Fruit fly (Drosophila melanogaster): ENCODE results near the gene CG42688.

Gene CG42688

DNA sequence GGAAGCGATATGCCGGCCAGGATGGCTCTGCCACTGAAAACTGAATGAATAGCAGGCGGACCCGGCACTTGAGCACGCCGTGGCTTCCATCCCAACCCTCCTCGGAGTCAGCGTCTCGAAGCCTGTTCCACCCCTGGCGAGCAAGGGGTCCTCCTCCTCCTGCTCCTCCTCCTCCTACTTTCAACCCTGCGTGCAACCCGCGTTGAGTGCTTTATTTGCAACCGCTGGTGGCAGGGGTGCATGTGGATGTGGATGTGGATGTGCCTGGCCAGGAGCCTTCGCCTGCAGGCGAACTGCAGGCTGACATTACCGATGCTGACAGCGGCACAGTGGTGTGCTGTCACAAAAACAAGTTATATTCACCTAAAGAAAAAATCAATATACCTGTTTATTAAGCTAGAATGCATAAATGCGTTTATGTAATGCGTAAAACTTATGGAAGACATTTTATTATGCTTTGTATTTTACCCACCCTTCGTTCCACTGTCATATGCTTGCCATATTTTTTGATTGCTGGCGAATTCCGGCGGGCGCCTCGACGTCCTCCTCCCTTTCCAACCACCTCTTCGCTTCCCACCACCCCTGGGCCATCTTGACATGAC lies 13.9 kb upstream of the CG42688 start (continued):
- TF ChIP-seq CG8478 (optimal IDR thresholded peaks at IDR 0.05): no peak
- TF ChIP-seq Aef1 (GFP tag; IDR thresholded peaks at IDR 0.05): peak; percentile 49; the same call in 2 of the 3 replicates
- no peak for TF ChIP-seq psq (GFP tag; optimal IDR thresholded peaks at IDR 0.05)
- no peak for TF ChIP-seq tup (GFP tag; optimal IDR thresholded peaks at IDR 0.05)
- peak; percentile 51 for TF ChIP-seq wor (GFP tag; IDR thresholded peaks at IDR 0.05)
- TF ChIP-seq exex (tag; optimal IDR thresholded peaks at IDR 0.05): no peak
- TF ChIP-seq trh (GFP tag; optimal IDR thresholded peaks at IDR 0.05): no peak
- no peak for TF ChIP-seq Bteb2 (GFP tag; optimal IDR thresholded peaks at IDR 0.05)
- peak; percentile 24 for TF ChIP-seq Fer3 (tag; optimal IDR thresholded peaks at IDR 0.05)
- TF ChIP-seq nerfin-2 (GFP tag; IDR thresholded peaks at IDR 0.05; ENCODE audit: partially characterized antibody): no peak
- peak; percentile 79; the same call in 2 of the 3 replicates for TF ChIP-seq otp (GFP tag; IDR thresholded peaks at IDR 0.05)
- TF ChIP-seq CG6689 (GFP tag; IDR thresholded peaks at IDR 0.05): peak; percentile 79
- no peak for TF ChIP-seq D19B (GFP tag; optimal IDR thresholded peaks at IDR 0.05)
- TF ChIP-seq CG11504 (tag; optimal IDR thresholded peaks at IDR 0.05): peak; percentile 62
- TF ChIP-seq CG1233 (GFP tag; optimal IDR thresholded peaks at IDR 0.05): peak; percentile 39
- TF ChIP-seq Gsc (GFP tag; IDR thresholded peaks at IDR 0.05): peak; percentile 66
- peak; percentile 41 for TF ChIP-seq sd (tag; optimal IDR thresholded peaks at IDR 0.05)
- no peak for TF ChIP-seq vfl (GFP tag; optimal IDR thresholded peaks at IDR 0.05)
- no peak for TF ChIP-seq CkIIα-i1 (GFP tag; IDR thresholded peaks at IDR 0.05)
- no peak for TF ChIP-seq schlank (tag; optimal IDR thresholded peaks at IDR 0.05)
- TF ChIP-seq Doc2 (GFP tag; IDR thresholded peaks at IDR 0.05): no peak
- TF ChIP-seq CG2120 (GFP tag; optimal IDR thresholded peaks at IDR 0.05): no peak
- no peak for TF ChIP-seq CG9932 (GFP tag; IDR thresholded peaks at IDR 0.05)
- TF ChIP-seq CG34376 (GFP tag; optimal IDR thresholded peaks at IDR 0.05): no peak
- TF ChIP-seq CG4820 (GFP tag; optimal IDR thresholded peaks at IDR 0.05): peak; percentile 41
- peak; percentile 38 for TF ChIP-seq CG13775 (GFP tag; optimal IDR thresholded peaks at IDR 0.05)
- peak; percentile 37 for TF ChIP-seq CG30403 (GFP tag; optimal IDR thresholded peaks at IDR 0.05)
- TF ChIP-seq nmo (GFP tag; optimal IDR thresholded peaks at IDR 0.05): peak; percentile 70
- peak; percentile 50 for TF ChIP-seq CoRest (tag; optimal IDR thresholded peaks at IDR 0.05)
- TF ChIP-seq Sin3A (optimal IDR thresholded peaks at IDR 0.05): no peak
- TF ChIP-seq Med (GFP tag): peak; percentile 91
- TF ChIP-seq CG13287 (GFP tag; IDR thresholded peaks at IDR 0.05; ENCODE audit: partially characterized antibody): no peak
- peak; percentile 27 for TF ChIP-seq CG10462 (GFP tag; optimal IDR thresholded peaks at IDR 0.05)
- no peak for TF ChIP-seq CG6175 (GFP tag; IDR thresholded peaks at IDR 0.05)
- peak; percentile 37 for TF ChIP-seq Sox100B (GFP tag; optimal IDR thresholded peaks at IDR 0.05)
- TF ChIP-seq CrebB (tag; optimal IDR thresholded peaks at IDR 0.05): no peak
- no peak for TF ChIP-seq CG12104 (GFP tag; optimal IDR thresholded peaks at IDR 0.05)
- TF ChIP-seq Ssrp (tag; optimal IDR thresholded peaks at IDR 0.05): peak; percentile 51
- TF ChIP-seq Mad (GFP tag; optimal IDR thresholded peaks at IDR 0.05): no peak
- TF ChIP-seq Dll (GFP tag; IDR thresholded peaks at IDR 0.05; ENCODE audit: partially characterized antibody): no peak
- TF ChIP-seq gem (tag; optimal IDR thresholded peaks at IDR 0.05): peak; percentile 73
- TF ChIP-seq Meics (GFP tag; optimal IDR thresholded peaks at IDR 0.05): peak; percentile 26
- peak; percentile 37 for TF ChIP-seq CG1529 (GFP tag; optimal IDR thresholded peaks at IDR 0.05)
- TF ChIP-seq CG30020 (tag; optimal IDR thresholded peaks at IDR 0.05): no peak
- peak; percentile 55 for TF ChIP-seq H2.0 (GFP tag; IDR thresholded peaks at IDR 0.05)
- TF ChIP-seq Ravus (GFP tag; IDR thresholded peaks at IDR 0.05): peak; percentile 9; the same call in 1 of the 2 replicates
- TF ChIP-seq peb (GFP tag; IDR thresholded peaks at IDR 0.05): peak; percentile 69
- TF ChIP-seq zen (tag; optimal IDR thresholded peaks at IDR 0.05): peak; percentile 28
- TF ChIP-seq ERR (GFP tag; optimal IDR thresholded peaks at IDR 0.05): no peak
- no peak for TF ChIP-seq CG3065 (GFP tag; optimal IDR thresholded peaks at IDR 0.05)
- TF ChIP-seq CG9797 (GFP tag; optimal IDR thresholded peaks at IDR 0.05): no peak

All from whole organism, embryonic.